Fruit fly (Drosophila melanogaster) whole organism, embryonic: ENCODE measurements around the gene CG14644.

Experiments used
- Atf6 ChIP-seq: fragments of 200-800 bp; sonication (Bioruptor generic); IDR thresholded peaks from 2 replicates; pipeline ENCODE4 v1.3.6; 2022; ENCODE audit warnings: missing biosample characterization, missing genetic modification characterization
- CG10431 ChIP-seq: fragments of 200-800 bp; sonication (Bioruptor generic); optimal IDR thresholded peaks from 3 replicates; lab custom pipeline; 2018; ENCODE audit warnings: missing biosample characterization, mild to moderate bottlenecking, missing genetic modification characterization
- CG10543 ChIP-seq: fragments of 200-800 bp; sonication (Bioruptor generic); optimal IDR thresholded peaks from 3 replicates; lab custom pipeline; 2017; ENCODE audit warnings: missing biosample characterization, mild to moderate bottlenecking, missing genetic modification characterization, moderate library complexity
- CG10654 ChIP-seq: fragments of 200-800 bp; sonication (Bioruptor generic); optimal IDR thresholded peaks from 2 replicates; lab custom pipeline; 2016; ENCODE audit warnings: missing biosample characterization, missing genetic modification characterization
- CG11696 ChIP-seq: fragments of 200-800 bp; sonication (Bioruptor generic); IDR thresholded peaks from 2 replicates; pipeline ENCODE4 v1.3.6; 2022; ENCODE audit warnings: missing biosample characterization, missing genetic modification characterization
- CG12219 ChIP-seq: fragments of 200-800 bp; sonication (Bioruptor generic); optimal IDR thresholded peaks from 3 replicates; lab custom pipeline; 2018; ENCODE audit warnings: missing biosample characterization, mild to moderate bottlenecking, missing genetic modification characterization
- CG12769 ChIP-seq: fragments of 200-800 bp; sonication (Bioruptor generic); optimal IDR thresholded peaks from 2 replicates; lab custom pipeline; 2019; ENCODE audit warnings: missing biosample characterization, mild to moderate bottlenecking, missing genetic modification characterization, moderate library complexity
- CG14860 ChIP-seq: fragments of 200-800 bp; sonication (Bioruptor generic); IDR thresholded peaks from 3 replicates; pipeline ENCODE4 v1.3.6; 2022; ENCODE audit warnings: missing biosample characterization, missing genetic modification characterization; ENCODE audit not compliant: partially characterized antibody
- CG14965 ChIP-seq: fragments of 200-800 bp; sonication (Bioruptor generic); optimal IDR thresholded peaks from 2 replicates; lab custom pipeline; 2016; ENCODE audit warnings: missing biosample characterization, missing genetic modification characterization, borderline replicate concordance
- CG15479 ChIP-seq: fragments of 200-800 bp; sonication (Bioruptor generic); optimal IDR thresholded peaks from 3 replicates; lab custom pipeline; 2019; ENCODE audit warnings: missing biosample characterization, mild to moderate bottlenecking, missing genetic modification characterization, moderate library complexity
- CG2712 ChIP-seq: fragments of 200-800 bp; optimal IDR thresholded peaks from 3 replicates; lab custom pipeline; 2019; ENCODE audit warnings: missing biosample characterization, mild to moderate bottlenecking, missing genetic modification characterization, moderate library complexity
- CG3065 ChIP-seq: fragments of 200-800 bp; sonication (Bioruptor generic); optimal IDR thresholded peaks from 2 replicates; lab custom pipeline; 2016; ENCODE audit warnings: missing biosample characterization, missing genetic modification characterization
- CG32767 ChIP-seq: fragments of 200-800 bp; sonication (Bioruptor generic); IDR thresholded peaks from 2 replicates; pipeline ENCODE4 v1.3.6; 2022; ENCODE audit warnings: missing biosample characterization, missing genetic modification characterization
- CG3281 ChIP-seq: fragments of 200-800 bp; sonication (Bioruptor generic); optimal IDR thresholded peaks from 3 replicates; lab custom pipeline; 2017; ENCODE audit warnings: missing biosample characterization, mild to moderate bottlenecking, missing genetic modification characterization
- CG34376 ChIP-seq: fragments of 200-800 bp; sonication (Bioruptor generic); optimal IDR thresholded peaks from 2 replicates; lab custom pipeline; 2018; ENCODE audit warnings: missing biosample characterization, mild to moderate bottlenecking, missing genetic modification characterization
- CG3726 ChIP-seq: fragments of 200-800 bp; sonication (Bioruptor generic); IDR thresholded peaks from 3 replicates; pipeline ENCODE4, ENCODE4 v1.3.6; 2022; ENCODE audit warnings: missing biosample characterization, missing genetic modification characterization
- CG5953 ChIP-seq: fragments of 200-800 bp; sonication (Bioruptor generic); IDR thresholded peaks from 2 replicates; pipeline ENCODE4 v1.3.6; 2022; ENCODE audit warnings: missing biosample characterization, missing genetic modification characterization
- CG6175 ChIP-seq: fragments of 200-800 bp; sonication (Bioruptor generic); IDR thresholded peaks from 3 replicates; pipeline ENCODE4 v1.3.6; 2022; ENCODE audit warnings: missing biosample characterization, missing genetic modification characterization
- CG6654 ChIP-seq: fragments of 200-800 bp; sonication (Bioruptor generic); optimal IDR thresholded peaks from 2 replicates; lab custom pipeline; 2017; ENCODE audit warnings: missing biosample characterization, mild to moderate bottlenecking, missing genetic modification characterization
- CG6765 ChIP-seq: fragments of 200-800 bp; sonication (Bioruptor generic); optimal IDR thresholded peaks from 3 replicates; lab custom pipeline; 2017; ENCODE audit warnings: missing biosample characterization, mild to moderate bottlenecking, missing genetic modification characterization
- CG7745 ChIP-seq: fragments of 200-800 bp; sonication (Bioruptor generic); optimal IDR thresholded peaks from 2 replicates; lab custom pipeline; 2018; ENCODE audit warnings: missing biosample characterization, mild to moderate bottlenecking, missing genetic modification characterization, moderate library complexity
- CG9437 ChIP-seq: fragments of 200-800 bp; sonication (Bioruptor generic); optimal IDR thresholded peaks from 2 replicates; lab custom pipeline; 2018; ENCODE audit warnings: missing biosample characterization, mild to moderate bottlenecking, missing genetic modification characterization
- Deaf1 ChIP-seq: fragments of 200-800 bp; optimal IDR thresholded peaks from 3 replicates; lab custom pipeline; 2019; ENCODE audit warnings: missing biosample characterization, mild to moderate bottlenecking, missing genetic modification characterization, moderate library complexity
- GATAe ChIP-seq: fragments of 200-800 bp; sonication (Bioruptor generic); conservative IDR thresholded peaks from 2 replicates; pipeline ENCODE4 v1.3.6; 2022; ENCODE audit warnings: missing biosample characterization, missing genetic modification characterization
- HHEX ChIP-seq: fragments of 200-800 bp; sonication (Bioruptor generic); optimal IDR thresholded peaks from 3 replicates; lab custom pipeline; 2017; ENCODE audit warnings: missing biosample characterization, mild to moderate bottlenecking, missing genetic modification characterization, missing genetic modification reagents
- Hey ChIP-seq: fragments of 200-800 bp; sonication (Bioruptor generic); optimal IDR thresholded peaks from 3 replicates; lab custom pipeline; 2018; ENCODE audit warnings: missing biosample characterization, mild to moderate bottlenecking, missing genetic modification characterization
- Hr78 ChIP-seq, 2 experiments: fragments of 200-800 bp in 1 of 2; fragments of >200 bp in 1 of 2; sonication (Bioruptor generic) in 1 of 2; optimal IDR thresholded peaks; 2 replicates each; lab custom pipeline; 2017 to 2019; ENCODE audit warnings: missing biosample characterization in 2 of 2, missing genetic modification characterization in 2 of 2, mild to moderate bottlenecking in 1 of 2, moderate library complexity in 1 of 2
- Stat92E ChIP-seq, 3 experiments: fragments of >200 bp in 2 of 3; fragments of 200-800 bp in 1 of 3; sonication (Bioruptor generic) in 1 of 3; optimal IDR thresholded peaks; 2 replicates each; lab custom pipeline; 2017 to 2019; ENCODE audit warnings: missing biosample characterization in 3 of 3, missing genetic modification characterization in 3 of 3, mild to moderate bottlenecking in 1 of 3, moderate library complexity in 1 of 3
- Tbp ChIP-seq: fragments of >200 bp; optimal IDR thresholded peaks from 2 replicates; lab custom pipeline; 2018; ENCODE audit warnings: missing biosample characterization, missing genetic modification characterization
- Trl ChIP-seq, 3 experiments: fragments of >200 bp in 2 of 3; fragments of 200-800 bp in 1 of 3; sonication (Bioruptor generic) in 1 of 3; optimal IDR thresholded peaks; 2 replicates in 1 of 3; 3 replicates in 2 of 3; lab custom pipeline; 2016 to 2017; ENCODE audit warnings: missing biosample characterization in 1 of 3, missing genetic modification characterization in 1 of 3
- bigmax ChIP-seq: fragments of 200-800 bp; sonication (Bioruptor generic); optimal IDR thresholded peaks from 2 replicates; lab custom pipeline; 2018; ENCODE audit warnings: missing biosample characterization, mild to moderate bottlenecking, missing genetic modification characterization
- cwo ChIP-seq: fragments of 200-800 bp; sonication (Bioruptor generic); optimal IDR thresholded peaks from 3 replicates; lab custom pipeline; 2017; ENCODE audit warnings: missing biosample characterization, missing genetic modification characterization, mild to moderate bottlenecking, moderate library complexity, missing genetic modification reagents
- dimm ChIP-seq: fragments of 200-800 bp; sonication (Bioruptor generic); IDR thresholded peaks from 2 replicates; pipeline ENCODE4 v1.3.6; 2022; ENCODE audit warnings: missing biosample characterization, missing genetic modification characterization
- dysf ChIP-seq: fragments of 200-800 bp; sonication (Bioruptor generic); IDR thresholded peaks from 3 replicates; pipeline ENCODE4 v1.3.6; 2022; ENCODE audit warnings: missing biosample characterization, missing genetic modification characterization
- emc ChIP-seq: fragments of 200-800 bp; sonication (Bioruptor generic); optimal IDR thresholded peaks from 2 replicates; lab custom pipeline; 2016; ENCODE audit warnings: missing biosample characterization, missing genetic modification characterization
- eve ChIP-seq, 2 experiments: fragments of >200 bp; optimal IDR thresholded peaks; 2 replicates each; lab custom pipeline; 2017; ENCODE audit warnings: missing biosample characterization in 2 of 2, missing genetic modification characterization in 2 of 2
- ftz-f1 ChIP-seq: fragments of 200-800 bp; sonication (Bioruptor generic); optimal IDR thresholded peaks from 2 replicates; lab custom pipeline; 2016; ENCODE audit warnings: missing biosample characterization, missing genetic modification characterization
- hbn ChIP-seq: fragments of 200-800 bp; sonication (Bioruptor generic); IDR thresholded peaks from 2 replicates; pipeline ENCODE4 v1.3.6; 2022; ENCODE audit warnings: missing biosample characterization, missing genetic modification characterization; ENCODE audit not compliant: partially characterized antibody
- inv ChIP-seq: fragments of 200-800 bp; sonication (Bioruptor generic); IDR thresholded peaks from 2 replicates; pipeline ENCODE4 v1.3.6; 2022; ENCODE audit warnings: missing biosample characterization, missing genetic modification characterization; ENCODE audit not compliant: partially characterized antibody
- jing ChIP-seq: fragments of 200-800 bp; sonication (Bioruptor generic); optimal IDR thresholded peaks from 2 replicates; lab custom pipeline; 2018; ENCODE audit warnings: missing biosample characterization, mild to moderate bottlenecking, missing genetic modification characterization
- ken ChIP-seq: fragments of 200-800 bp; sonication (Bioruptor generic); IDR thresholded peaks from 3 replicates; pipeline ENCODE4 v1.3.6; 2022; ENCODE audit warnings: missing biosample characterization, missing genetic modification characterization
- nom ChIP-seq: fragments of 200-800 bp; sonication (Bioruptor generic); optimal IDR thresholded peaks from 2 replicates; lab custom pipeline; 2017; ENCODE audit warnings: missing biosample characterization, missing genetic modification characterization, mild to moderate bottlenecking, moderate library complexity, missing genetic modification reagents
- pan ChIP-seq, 4 experiments: fragments of >200 bp in 3 of 4; fragments of 200-800 bp in 1 of 4; sonication (Bioruptor generic) in 1 of 4; optimal IDR thresholded peaks in 3 of 4; IDR thresholded peaks in 1 of 4; 2 replicates each; pipeline versions ENCODE4 v1.3.6 to Lab custom; 2017 to 2022; ENCODE audit warnings: missing biosample characterization in 2 of 4, missing genetic modification characterization in 2 of 4, mixed read lengths in 1 of 4
- pnt ChIP-seq: fragments of 200-800 bp; sonication (Bioruptor generic); optimal IDR thresholded peaks from 3 replicates; lab custom pipeline; 2016; ENCODE audit warnings: missing biosample characterization, missing genetic modification characterization
- psq ChIP-seq: fragments of 200-800 bp; sonication (Bioruptor generic); optimal IDR thresholded peaks from 2 replicates; lab custom pipeline; 2017; ENCODE audit warnings: missing biosample characterization, missing genetic modification characterization
- ranshi ChIP-seq: fragments of 200-800 bp; sonication (Bioruptor generic); IDR thresholded peaks from 2 replicates; pipeline ENCODE4 v1.3.6; 2022; ENCODE audit warnings: missing biosample characterization, missing genetic modification characterization
- sens ChIP-seq: fragments of 200-800 bp; sonication (Bioruptor generic); peaks from one replicate; lab custom pipeline; 2016; ENCODE audit warnings: missing biosample characterization, missing genetic modification characterization
- sna ChIP-seq: fragments of 200-800 bp; sonication (Bioruptor generic); IDR thresholded peaks from 2 replicates; pipeline ENCODE4 v1.3.6; 2022; ENCODE audit warnings: missing biosample characterization, missing genetic modification characterization; ENCODE audit not compliant: partially characterized antibody
- stwl ChIP-seq: fragments of 200-800 bp; sonication (Bioruptor generic); optimal IDR thresholded peaks from 3 replicates; lab custom pipeline; 2018; ENCODE audit warnings: missing biosample characterization, mild to moderate bottlenecking, missing genetic modification characterization, moderate library complexity
- sug ChIP-seq: fragments of 200-800 bp; optimal IDR thresholded peaks from 2 replicates; lab custom pipeline; 2019; ENCODE audit warnings: missing biosample characterization, mild to moderate bottlenecking, missing genetic modification characterization, moderate library complexity
- toy ChIP-seq: fragments of 200-800 bp; sonication (Bioruptor generic); IDR thresholded peaks from 2 replicates; pipeline ENCODE4 v1.3.6; 2022; ENCODE audit warnings: missing biosample characterization, missing genetic modification characterization
- wor ChIP-seq: fragments of 200-800 bp; sonication (Bioruptor generic); IDR thresholded peaks from 2 replicates; pipeline ENCODE4 v1.3.6; 2022; ENCODE audit warnings: missing biosample characterization, missing genetic modification characterization
- z ChIP-seq: fragments of 200-800 bp; sonication (Bioruptor generic); IDR thresholded peaks from 3 replicates; pipeline ENCODE4 v1.3.6; 2022; ENCODE audit warnings: missing biosample characterization, missing genetic modification characterization

The CG14644 gene

DNA sequence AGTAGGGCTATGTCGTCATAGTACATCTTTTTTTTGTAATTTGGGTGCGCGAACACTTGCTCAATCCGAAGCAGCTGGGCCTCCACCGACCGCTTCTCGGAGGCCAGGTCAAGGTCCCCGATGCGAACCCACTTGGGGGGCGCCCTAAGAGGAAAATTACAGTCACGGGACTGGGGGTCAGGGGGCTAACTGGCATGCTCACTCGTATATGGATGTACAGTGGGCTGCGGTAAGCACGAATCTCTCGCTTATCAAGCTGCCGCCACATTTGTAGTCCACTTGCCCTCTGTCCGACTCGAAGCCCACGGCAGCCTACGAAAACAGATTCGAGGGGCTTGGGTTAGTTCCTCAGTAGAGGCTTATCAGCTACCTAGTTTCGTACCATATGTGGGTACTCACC, 11.1 kb downstream of the CG14644 start (continued):
- TF ChIP-seq ftz-f1 = peak; percentile 23
- TF ChIP-seq bigmax (GFP tag; lab: Kevin White, UChicago) = no peak
- TF ChIP-seq eve (GFP tag; optimal IDR thresholded peaks at IDR 0.05; lab: Kevin White, UChicago) = no peak
- no peak for TF ChIP-seq CG6654
- TF ChIP-seq toy = no peak
- peak; percentile 8 for TF ChIP-seq sens (GFP tag; lab: Kevin White, UChicago)
- no peak for TF ChIP-seq CG12219 (GFP tag; lab: Kevin White, UChicago)
- no peak for TF ChIP-seq CG14965 (GFP tag; lab: Kevin White, UChicago)
- no peak for TF ChIP-seq CG3065
- no peak for TF ChIP-seq stwl
- TF ChIP-seq hbn = no peak
- no peak for TF ChIP-seq ranshi (GFP tag; lab: Robert Waterston, UW)
- no peak for TF ChIP-seq CG34376
- TF ChIP-seq CG32767 = no peak
- TF ChIP-seq z = no peak
- TF ChIP-seq HHEX = no peak
- no peak for TF ChIP-seq CG3281 (GFP tag; lab: Kevin White, UChicago)
- no peak for TF ChIP-seq Stat92E (GFP tag; optimal IDR thresholded peaks at IDR 0.05; lab: Kevin White, UChicago)
- TF ChIP-seq jing = no peak
- TF ChIP-seq CG6175 (GFP tag; lab: Robert Waterston, UW) = no peak
- no peak for TF ChIP-seq CG10431 (GFP tag; lab: Kevin White, UChicago)
- TF ChIP-seq Hr78 (GFP tag; optimal IDR thresholded peaks at IDR 0.05; lab: Kevin White, UChicago) = peak in 1 of 2 experiments; percentile 78
- TF ChIP-seq CG2712 (tag; lab: Kevin White, UChicago) = no peak
- TF ChIP-seq CG14860 (GFP tag; lab: Robert Waterston, UW) = no peak
- TF ChIP-seq sug (tag; lab: Kevin White, UChicago) = peak; percentile 67
- no peak for TF ChIP-seq dimm (GFP tag; lab: Robert Waterston, UW)
- TF ChIP-seq Atf6 (GFP tag; lab: Robert Waterston, UW) = no peak
- TF ChIP-seq ken = no peak
- TF ChIP-seq GATAe (GFP tag; lab: Robert Waterston, UW) = no peak
- no peak for TF ChIP-seq psq (GFP tag; lab: Kevin White, UChicago)
- no peak for TF ChIP-seq CG15479
- TF ChIP-seq cwo (GFP tag; lab: Kevin White, UChicago) = peak; percentile 56
- TF ChIP-seq CG5953 (GFP tag; lab: Robert Waterston, UW) = no peak
- TF ChIP-seq pnt (GFP tag; lab: Kevin White, UChicago) = no peak
- no peak for TF ChIP-seq Hey (tag; lab: Kevin White, UChicago)
- TF ChIP-seq Tbp = no peak
- TF ChIP-seq wor = no peak
- TF ChIP-seq sna (GFP tag; lab: Robert Waterston, UW) = 0 out of 2 replicates have a peak, but pooled peaks have one; percentile 6
- TF ChIP-seq CG3726 = no peak
- TF ChIP-seq CG9437 = no peak
- TF ChIP-seq dysf (GFP tag; lab: Robert Waterston, UW) = no peak
- no peak for TF ChIP-seq CG7745 (tag; lab: Kevin White, UChicago)

DNA sequence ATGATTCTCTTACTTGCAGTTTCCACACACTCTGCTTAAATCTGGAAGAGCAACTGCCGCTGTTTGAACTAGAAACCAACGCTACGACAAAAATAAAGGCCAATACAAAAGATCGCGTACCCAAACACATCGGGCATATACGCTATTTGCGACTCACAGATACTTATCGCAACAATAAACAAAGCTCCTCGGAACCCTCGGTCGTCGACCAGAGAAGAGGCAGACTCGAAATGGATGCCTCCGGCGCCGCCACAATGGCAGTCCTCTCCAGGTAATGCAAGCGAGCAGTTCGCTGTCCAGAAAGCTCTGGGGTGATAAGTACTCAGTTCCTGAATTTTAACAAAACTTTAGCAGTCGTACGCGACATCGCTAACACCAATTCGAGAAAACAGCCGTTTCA, 16.3 kb downstream of the CG14644 start:
- TF ChIP-seq inv (GFP tag; lab: Robert Waterston, UW) (no peak), CG10654 (GFP tag; lab: Kevin White, UChicago) (no peak), CG10543 (no peak), CG12769 (tag; lab: Kevin White, UChicago) (peak; percentile 8), emc (GFP tag; lab: Kevin White, UChicago) (no peak), CG11696 (no peak), Trl (optimal IDR thresholded peaks at IDR 0.05; lab: Kevin White, UChicago) (peak in 1 of 2 experiments; percentile 5), Trl (GFP tag; optimal IDR thresholded peaks at IDR 0.05; lab: Kevin White, UChicago) (no peak), pan (optimal IDR thresholded peaks at IDR 0.05; lab: Kevin White, UChicago) (no peak), pan (GFP tag; optimal IDR thresholded peaks at IDR 0.05 in 1 of 2, IDR thresholded peaks at IDR 0.05 in 1 of 2) (peak in 1 of 2 experiments; percentile 9), Deaf1 (tag; lab: Kevin White, UChicago) (peak; percentile 10), nom (GFP tag; lab: Kevin White, UChicago) (peak; percentile 20), CG6765 (GFP tag; lab: Kevin White, UChicago) (no peak)
